Worm (Caenorhabditis elegans): ENCODE data around the gene C28C12.1.

ce11 chrIV:8475030-8475679 is 26.3 kb upstream of the C28C12.1 start:
- TF ChIP-seq mep-1 (tag; optimal IDR thresholded peaks at IDR 0.05) (no peak), nhr-12 (tag; optimal IDR thresholded peaks at IDR 0.05) (no peak), snpc-4 (tag; optimal IDR thresholded peaks at IDR 0.05) (no peak), ceh-88 (GFP tag; IDR thresholded peaks at IDR 0.05) (no peak), pqm-1 (tag; optimal IDR thresholded peaks at IDR 0.05) (no peak), mdl-1 (tag; optimal IDR thresholded peaks at IDR 0.05) (no peak), tlp-1 (tag; optimal IDR thresholded peaks at IDR 0.05) (no peak), hlh-4 (tag; optimal IDR thresholded peaks at IDR 0.05) (no peak), dpl-1 (GFP tag; optimal IDR thresholded peaks at IDR 0.05) (no peak), fkh-10 (GFP tag; optimal IDR thresholded peaks at IDR 0.05) (no peak), hpl-2 (GFP tag; optimal IDR thresholded peaks at IDR 0.05) (no peak), pag-3 (tag; optimal IDR thresholded peaks at IDR 0.05; ENCODE audit: borderline replicate concordance, insufficient read depth) (no peak), tbx-2 (tag; optimal IDR thresholded peaks at IDR 0.05) (no peak)
